Worm (Caenorhabditis elegans): ENCODE measurements around the gene H01M10.2.

Gene H01M10.2

ce11 chrX:2569040-2569439 is 16.5 kb downstream of the H01M10.2 start (continued):
- no peak for TF ChIP-seq Y79H2A.3 (GFP tag; conservative IDR thresholded peaks at IDR 0.05)
- TF ChIP-seq zfh-2 (GFP tag; conservative IDR thresholded peaks at IDR 0.05) = no peak
- peak; percentile 19 for TF ChIP-seq tlf-1 (GFP tag; optimal IDR thresholded peaks at IDR 0.05)
- TF ChIP-seq ceh-100 (GFP tag; IDR thresholded peaks at IDR 0.05) = no peak
- TF ChIP-seq Y53F4B.3 (GFP tag; IDR thresholded peaks at IDR 0.05) = no peak
- no peak for TF ChIP-seq mes-4 (tag; optimal IDR thresholded peaks at IDR 0.05)
- no peak for TF ChIP-seq snpc-3.4 (tag; optimal IDR thresholded peaks at IDR 0.05)
- no peak for TF ChIP-seq T07F8.4 (tag; optimal IDR thresholded peaks at IDR 0.05)
- no peak for TF ChIP-seq pbrm-1 (GFP tag; IDR thresholded peaks at IDR 0.05)
- peak; percentile 37 for TF ChIP-seq tbp1 (GFP tag; optimal IDR thresholded peaks at IDR 0.05)
- TF ChIP-seq lin-40 (tag; optimal IDR thresholded peaks at IDR 0.05) = peak; percentile 53
- no peak for TF ChIP-seq lir-1 (GFP tag; conservative IDR thresholded peaks at IDR 0.05)
- TF ChIP-seq ztf-25 (GFP tag; IDR thresholded peaks at IDR 0.05) = no peak
- TF ChIP-seq let-526 (GFP tag; IDR thresholded peaks at IDR 0.05) = no peak
- TF ChIP-seq madf-8 (GFP tag; conservative IDR thresholded peaks at IDR 0.05) = no peak
- TF ChIP-seq aptf-3 (GFP tag; IDR thresholded peaks at IDR 0.05) = no peak
- no peak for TF ChIP-seq ztf-3 (GFP tag; optimal IDR thresholded peaks at IDR 0.05)
- no peak for TF ChIP-seq ccch-3 (GFP tag; optimal IDR thresholded peaks at IDR 0.05)
- no peak for TF ChIP-seq egrh-3 (GFP tag; IDR thresholded peaks at IDR 0.05)
- peak; percentile 42 for TF ChIP-seq nhr-90 (tag; optimal IDR thresholded peaks at IDR 0.05)
- TF ChIP-seq K12H6.12 (tag; optimal IDR thresholded peaks at IDR 0.05) = no peak
- peak; percentile 72 for TF ChIP-seq atf-7 (tag; optimal IDR thresholded peaks at IDR 0.05)
- TF ChIP-seq ets-4 (GFP tag; optimal IDR thresholded peaks at IDR 0.05) = peak; percentile 66
- no peak for TF ChIP-seq nfya-1 (tag; optimal IDR thresholded peaks at IDR 0.05; ENCODE audit: borderline replicate concordance, insufficient read depth)
- no peak for TF ChIP-seq F10E7.11 (tag; optimal IDR thresholded peaks at IDR 0.05)
- TF ChIP-seq lsy-27 (tag; optimal IDR thresholded peaks at IDR 0.05; ENCODE audit: borderline replicate concordance, insufficient read depth) = no peak
- TF ChIP-seq hsf-1 (GFP tag; IDR thresholded peaks at IDR 0.05) = no peak
- TF ChIP-seq tbx-9 (tag; optimal IDR thresholded peaks at IDR 0.05; ENCODE audit: borderline replicate concordance) = no peak
- no peak for TF ChIP-seq zim-3 (tag; optimal IDR thresholded peaks at IDR 0.05)
- TF ChIP-seq him-1 (tag; optimal IDR thresholded peaks at IDR 0.05) = no peak
- TF ChIP-seq rec-8 (tag; optimal IDR thresholded peaks at IDR 0.05) = no peak
- TF ChIP-seq F49E8.2 (tag; optimal IDR thresholded peaks at IDR 0.05; ENCODE audit: insufficient read depth) = no peak
- peak; percentile 22 for TF ChIP-seq chd-7 (tag; optimal IDR thresholded peaks at IDR 0.05)
- TF ChIP-seq hmg-20 (GFP tag; IDR thresholded peaks at IDR 0.05) = no peak
- TF ChIP-seq hmg-1.2 (GFP tag; IDR thresholded peaks at IDR 0.05) = no peak
- no peak for TF ChIP-seq cebp-2 (GFP tag; IDR thresholded peaks at IDR 0.05)
- no peak for TF ChIP-seq lin-35 (GFP tag; optimal IDR thresholded peaks at IDR 0.05)
- TF ChIP-seq mel-28 (tag; optimal IDR thresholded peaks at IDR 0.05; ENCODE audit: borderline replicate concordance) = no peak
- no peak for TF ChIP-seq ekl-4 (GFP tag; IDR thresholded peaks at IDR 0.05)
- no peak for TF ChIP-seq F57A8.1 (GFP tag; optimal IDR thresholded peaks at IDR 0.05)
- TF ChIP-seq ceh-79 (tag; optimal IDR thresholded peaks at IDR 0.05) = no peak
- no peak for TF ChIP-seq unc-62 (GFP tag; optimal IDR thresholded peaks at IDR 0.05)
- no peak for TF ChIP-seq C17E4.6 (GFP tag; IDR thresholded peaks at IDR 0.05)
- TF ChIP-seq ztf-22 (GFP tag; optimal IDR thresholded peaks at IDR 0.05) = peak; percentile 73
- no peak for TF ChIP-seq F22D6.2 (tag; optimal IDR thresholded peaks at IDR 0.05)
- no peak for TF ChIP-seq hlh-26 (GFP tag; conservative IDR thresholded peaks at IDR 0.05)
- peak; percentile 57 for TF ChIP-seq akir-1 (GFP tag; optimal IDR thresholded peaks at IDR 0.05)
- TF ChIP-seq F37B4.10 (GFP tag; IDR thresholded peaks at IDR 0.05) = no peak
- no peak for TF ChIP-seq sea-2 (GFP tag; IDR thresholded peaks at IDR 0.05)
